Worm (Caenorhabditis elegans) whole organism, L3 larva: Measurements from ENCODE around the gene nspg-1.

Experiments
- R02D3.7 ChIP-seq: fragments of 150-350 bp; optimal IDR thresholded peaks from 2 replicates; lab custom pipeline; 2014; ENCODE audit warnings: missing biosample characterization, missing genetic modification characterization
- ama-1 ChIP-seq: fragments of 150-350 bp; optimal IDR thresholded peaks from 2 replicates; lab custom pipeline; 2018
- egl-27 ChIP-seq: sonication (generic microtip); optimal IDR thresholded peaks from 4 replicates; lab custom pipeline; 2017; ENCODE audit warnings: missing biosample characterization, missing genetic modification reagents, missing genetic modification characterization
- elt-3 ChIP-seq, 3 experiments: fragments of 150-350 bp in 1 of 3; sonication (generic microtip) in 2 of 3; optimal IDR thresholded peaks; 2 replicates in 2 of 3; 4 replicates in 1 of 3; lab custom pipeline; 2014 to 2017; ENCODE audit warnings: missing biosample characterization in 3 of 3, missing genetic modification characterization in 3 of 3
- eor-1 ChIP-seq, 2 experiments: fragments of 150-350 bp; optimal IDR thresholded peaks; 2 replicates each; lab custom pipeline; 2014 to 2018; ENCODE audit warnings: missing biosample characterization in 2 of 2, missing genetic modification characterization in 2 of 2
- nfya-1 ChIP-seq: sonication (generic microtip); optimal IDR thresholded peaks from 2 replicates; lab custom pipeline; 2017; ENCODE audit warnings: missing genetic modification characterization, mild to moderate bottlenecking, missing compliant biosample characterization, antibody characterized with exemption, moderate library complexity; ENCODE audit not compliant: insufficient read depth
- nhr-11 ChIP-seq: fragments of 150-350 bp; optimal IDR thresholded peaks from 2 replicates; lab custom pipeline; 2014; ENCODE audit warnings: missing biosample characterization, missing genetic modification characterization
- nhr-23 ChIP-seq: fragments of 150-350 bp; optimal IDR thresholded peaks from 2 replicates; lab custom pipeline; 2014; ENCODE audit warnings: missing biosample characterization, missing genetic modification reagents, missing genetic modification characterization
- pha-4 ChIP-seq: fragments of 150-350 bp; optimal IDR thresholded peaks from 2 replicates; lab custom pipeline; 2014; ENCODE audit warnings: missing biosample characterization, missing genetic modification reagents, missing genetic modification characterization
- pqm-1 ChIP-seq: fragments of 150-350 bp; optimal IDR thresholded peaks from 2 replicates; lab custom pipeline; 2017; ENCODE audit warnings: missing biosample characterization, missing genetic modification characterization, inconsistent platforms
- snpc-4 ChIP-seq: fragments of 150-350 bp; optimal IDR thresholded peaks from 2 replicates; lab custom pipeline; 2014; ENCODE audit warnings: missing biosample characterization, missing genetic modification characterization
- ztf-11 ChIP-seq: fragments of 150-350 bp; optimal IDR thresholded peaks from 2 replicates; lab custom pipeline; 2014; ENCODE audit warnings: missing biosample characterization, missing genetic modification characterization

- TF ChIP-seq snpc-4 (tag; lab: Kevin White, UChicago) (no peak), elt-3 (tag; optimal IDR thresholded peaks at IDR 0.05; lab: Kevin White, UChicago) (no peak), R02D3.7 (tag; lab: Kevin White, UChicago) (no peak), pqm-1 (tag; lab: Kevin White, UChicago) (no peak), eor-1 (tag; optimal IDR thresholded peaks at IDR 0.05; lab: Kevin White, UChicago) (no peak), ama-1 (lab: Kevin White, UChicago) (no peak), nhr-11 (tag; lab: Kevin White, UChicago) (no peak), nhr-23 (no peak), ztf-11 (tag; lab: Kevin White, UChicago) (no peak), pha-4 (no peak), nfya-1 (no peak), egl-27 (tag; lab: Kevin White, UChicago) (no peak)
These were observed 29.4 kb upstream of the nspg-1 start for ce11 chrV:12897338-12897737.
